Fruit fly (Drosophila melanogaster) whole organism, prepupa: ENCODE results near the gene RNaseX25.

Experiments
- Blimp-1 ChIP-seq: fragments of 200-800 bp; sonication (Bioruptor generic); optimal IDR thresholded peaks from 3 replicates; lab custom pipeline; 2017; ENCODE audit warnings: missing biosample characterization, missing genetic modification characterization, mild to moderate bottlenecking, moderate library complexity, missing genetic modification reagents
- CG15336 ChIP-seq: fragments of 200-800 bp; sonication (Bioruptor generic); IDR thresholded peaks from 2 replicates; pipeline ENCODE4 v1.3.6; 2022; ENCODE audit warnings: missing biosample characterization, missing genetic modification characterization
- CG16779 ChIP-seq: fragments of 200-800 bp; sonication (Bioruptor generic); optimal IDR thresholded peaks from 3 replicates; lab custom pipeline; 2017; ENCODE audit warnings: missing biosample characterization, mild to moderate bottlenecking, missing genetic modification characterization
- CG3032 ChIP-seq: fragments of 200-800 bp; optimal IDR thresholded peaks from 2 replicates; lab custom pipeline; 2019; ENCODE audit warnings: missing biosample characterization, mild to moderate bottlenecking, missing genetic modification characterization, moderate library complexity
- CG32006 ChIP-seq: fragments of 200-800 bp; sonication (Bioruptor generic); optimal IDR thresholded peaks from 3 replicates; lab custom pipeline; 2017; ENCODE audit warnings: missing biosample characterization, mild to moderate bottlenecking, missing genetic modification characterization
- CG6792 ChIP-seq: fragments of 200-800 bp; sonication (Bioruptor generic); optimal IDR thresholded peaks from 3 replicates; lab custom pipeline; 2016; ENCODE audit warnings: missing biosample characterization, missing genetic modification characterization
- Gug ChIP-seq: fragments of 200-800 bp; sonication (Bioruptor generic); IDR thresholded peaks from 2 replicates; pipeline ENCODE4 v1.3.6; 2022; ENCODE audit warnings: missing biosample characterization, missing genetic modification characterization
- Hr38 ChIP-seq: sonication (Bioruptor generic); optimal IDR thresholded peaks from 2 replicates; lab custom pipeline; 2016; ENCODE audit warnings: missing biosample characterization, missing genetic modification characterization
- Smox ChIP-seq: fragments of 200-800 bp; sonication (Bioruptor generic); optimal IDR thresholded peaks from 3 replicates; lab custom pipeline; 2016; ENCODE audit warnings: missing biosample characterization, missing genetic modification characterization
- Sox102F ChIP-seq: fragments of 200-800 bp; sonication (Bioruptor generic); optimal IDR thresholded peaks from 2 replicates; lab custom pipeline; 2016; ENCODE audit warnings: missing biosample characterization, mild to moderate bottlenecking, missing genetic modification characterization
- cyc ChIP-seq: fragments of 200-800 bp; sonication (Bioruptor generic); optimal IDR thresholded peaks from 3 replicates; lab custom pipeline; 2016; ENCODE audit warnings: missing biosample characterization, missing genetic modification characterization
- lz ChIP-seq: fragments of 200-800 bp; sonication (Bioruptor generic); optimal IDR thresholded peaks from 3 replicates; lab custom pipeline; 2016; ENCODE audit warnings: missing biosample characterization, missing genetic modification characterization
- pdm3 ChIP-seq: fragments of 200-800 bp; sonication (Bioruptor generic); optimal IDR thresholded peaks from 3 replicates; lab custom pipeline; 2016; ENCODE audit warnings: missing biosample characterization, missing genetic modification characterization

- TF ChIP-seq CG32006 (GFP tag; lab: Kevin White, UChicago) (no peak), cyc (GFP tag; lab: Kevin White, UChicago) (no peak), lz (GFP tag; lab: Kevin White, UChicago) (no peak), Sox102F (GFP tag; lab: Kevin White, UChicago) (no peak), Blimp-1 (GFP tag; lab: Kevin White, UChicago) (no peak), CG15336 (no peak), Hr38 (GFP tag; lab: Kevin White, UChicago) (no peak), pdm3 (GFP tag; lab: Kevin White, UChicago) (no peak), CG16779 (tag; lab: Kevin White, UChicago) (no peak), Gug (no peak), CG6792 (GFP tag; lab: Kevin White, UChicago) (no peak), CG3032 (tag; lab: Kevin White, UChicago) (no peak), Smox (GFP tag; lab: Kevin White, UChicago) (no peak)
Observed at dm6 chr3L:7943950-7944349, 26.4 kb upstream of the RNaseX25 start.
